Fruit fly (Drosophila melanogaster): Measurements from ENCODE around the gene CG44227.

Gene CG44227

DNA sequence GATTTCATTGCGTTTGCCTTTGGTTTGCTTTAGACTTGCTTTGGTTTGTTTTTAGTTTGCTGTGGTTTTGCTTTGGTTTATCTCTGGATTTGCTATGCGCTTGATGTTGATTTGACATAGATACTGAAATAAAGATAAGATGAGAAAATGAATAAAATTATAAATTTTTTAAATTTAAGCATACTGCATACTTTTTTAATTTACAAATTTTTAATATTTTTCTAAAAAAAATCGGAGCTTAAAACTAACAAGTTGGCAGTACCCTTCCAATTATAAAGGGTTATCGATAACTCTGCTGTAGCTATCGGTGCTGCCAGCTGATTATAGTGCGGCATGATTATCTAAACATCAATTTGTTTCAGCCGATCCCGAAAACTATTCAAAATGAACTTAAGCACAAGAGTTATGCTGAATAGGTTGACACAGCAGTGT, 11.2 kb downstream of the CG44227 start, which contains the start of gene mRpL19 (continued):
- peak; percentile 57 for TF ChIP-seq grau (tag; optimal IDR thresholded peaks at IDR 0.05)
- TF ChIP-seq CG10543 (GFP tag; optimal IDR thresholded peaks at IDR 0.05): peak; percentile 32
- no peak for TF ChIP-seq CG16815 (GFP tag; optimal IDR thresholded peaks at IDR 0.05)
- TF ChIP-seq CG34422 (GFP tag; IDR thresholded peaks at IDR 0.05): peak; percentile 55; the same call in 1 of the 3 replicates
- peak; percentile 2 for TF ChIP-seq Xbp1 (GFP tag; optimal IDR thresholded peaks at IDR 0.05)
- peak; percentile 38 for TF ChIP-seq zen (tag; optimal IDR thresholded peaks at IDR 0.05)
- no peak for TF ChIP-seq HmgD (GFP tag; optimal IDR thresholded peaks at IDR 0.05)
- no peak for TF ChIP-seq sob (GFP tag; IDR thresholded peaks at IDR 0.05)
- peak in 1 of 2 experiments; percentile 25 for TF ChIP-seq Eip74EF (GFP tag; optimal IDR thresholded peaks at IDR 0.05)
- peak; percentile 68 for TF ChIP-seq sens (GFP tag)
- peak; percentile 34; the same call in 1 of the 3 replicates for TF ChIP-seq CG11695 (GFP tag; IDR thresholded peaks at IDR 0.05)
- no peak for TF ChIP-seq dm (GFP tag; optimal IDR thresholded peaks at IDR 0.05)
- TF ChIP-seq CG16863 (GFP tag; optimal IDR thresholded peaks at IDR 0.05): no peak
- peak; percentile 42 for TF ChIP-seq CG8388 (GFP tag; optimal IDR thresholded peaks at IDR 0.05)
- TF ChIP-seq vnd (GFP tag; IDR thresholded peaks at IDR 0.05; ENCODE audit: partially characterized antibody): peak; percentile 52; the same call in 2 of the 3 replicates
- TF ChIP-seq gsb-n (tag; optimal IDR thresholded peaks at IDR 0.05): peak; percentile 73
- TF ChIP-seq Aef1 (GFP tag; IDR thresholded peaks at IDR 0.05): no peak
- TF ChIP-seq NC2α (GFP tag; optimal IDR thresholded peaks at IDR 0.05): no peak
- TF ChIP-seq CG15601 (tag; optimal IDR thresholded peaks at IDR 0.05): peak; percentile 65
- TF ChIP-seq Mrtf (GFP tag; IDR thresholded peaks at IDR 0.05): no peak
- TF ChIP-seq salm (tag; optimal IDR thresholded peaks at IDR 0.05): peak; percentile 13
- TF ChIP-seq CG8290 (GFP tag; optimal IDR thresholded peaks at IDR 0.05): peak; percentile 45
- TF ChIP-seq CG8290 (tag; optimal IDR thresholded peaks at IDR 0.05): no peak
- TF ChIP-seq Tbp (GFP tag; optimal IDR thresholded peaks at IDR 0.05): no peak
- peak; percentile 53; the same call in 1 of the 3 replicates for TF ChIP-seq jigr1 (GFP tag; IDR thresholded peaks at IDR 0.05)
- TF ChIP-seq CG12104 (GFP tag; optimal IDR thresholded peaks at IDR 0.05): peak; percentile 21
- no peak for TF ChIP-seq slou (GFP tag; optimal IDR thresholded peaks at IDR 0.05)
- 0 out of 2 replicates have a peak, but pooled peaks have one; percentile 6 for TF ChIP-seq inv (GFP tag; IDR thresholded peaks at IDR 0.05; ENCODE audit: partially characterized antibody)
- peak; percentile 17 for TF ChIP-seq HmgZ (tag; optimal IDR thresholded peaks at IDR 0.05)
- TF ChIP-seq CG8281 (tag; optimal IDR thresholded peaks at IDR 0.05): no peak
- TF ChIP-seq CG6813 (GFP tag; optimal IDR thresholded peaks at IDR 0.05): no peak
- TF ChIP-seq lilli (GFP tag; optimal IDR thresholded peaks at IDR 0.05): peak; percentile 45
- TF ChIP-seq CG34376 (GFP tag; optimal IDR thresholded peaks at IDR 0.05): peak; percentile 21
- TF ChIP-seq sqz (GFP tag; optimal IDR thresholded peaks at IDR 0.05): peak; percentile 54
- no peak for TF ChIP-seq CG4360 (GFP tag; IDR thresholded peaks at IDR 0.05)
- TF ChIP-seq kay (GFP tag; optimal IDR thresholded peaks at IDR 0.05): no peak
- TF ChIP-seq CTCF (GFP tag; optimal IDR thresholded peaks at IDR 0.05): no peak
- TF ChIP-seq CG12391 (tag; optimal IDR thresholded peaks at IDR 0.05): peak; percentile 78
- TF ChIP-seq Hr78 (GFP tag; optimal IDR thresholded peaks at IDR 0.05): no peak
- TF ChIP-seq gfzf (GFP tag; optimal IDR thresholded peaks at IDR 0.05): peak; percentile 14
- TF ChIP-seq Mad (GFP tag; optimal IDR thresholded peaks at IDR 0.05): no peak
- peak; percentile 48 for TF ChIP-seq Blimp-1 (GFP tag; optimal IDR thresholded peaks at IDR 0.05)
- TF ChIP-seq CG9817 (tag; optimal IDR thresholded peaks at IDR 0.05): peak; percentile 31
- TF ChIP-seq CG7556 (GFP tag; optimal IDR thresholded peaks at IDR 0.05): peak; percentile 53
- TF ChIP-seq CG3163 (GFP tag; optimal IDR thresholded peaks at IDR 0.05): no peak
- no peak for TF ChIP-seq Trl (optimal IDR thresholded peaks at IDR 0.05)
- no peak for TF ChIP-seq Trl (GFP tag; optimal IDR thresholded peaks at IDR 0.05)
- peak; percentile 46 for TF ChIP-seq CG10147 (GFP tag; optimal IDR thresholded peaks at IDR 0.05)
- TF ChIP-seq unc-4 (GFP tag; IDR thresholded peaks at IDR 0.05; ENCODE audit: partially characterized antibody): peak; percentile 70
- TF ChIP-seq Myb (GFP tag; optimal IDR thresholded peaks at IDR 0.05): no peak
- peak; percentile 53 for TF ChIP-seq CG15514 (GFP tag; optimal IDR thresholded peaks at IDR 0.05)
